Worm (Caenorhabditis elegans) whole organism, L1 larva: ENCODE measurements around the gene ZK154.4.

Experiments
- blmp-1 ChIP-seq: fragments of 150-350 bp; optimal IDR thresholded peaks from 2 replicates; lab custom pipeline; 2014; ENCODE audit warnings: missing biosample characterization, missing genetic modification characterization
- ceh-82 ChIP-seq, 3 experiments: fragments of 150-350 bp in 1 of 3; sonication (generic microtip) in 2 of 3; optimal IDR thresholded peaks; 2 replicates each; lab custom pipeline; 2014 to 2017; ENCODE audit warnings: missing biosample characterization in 3 of 3, missing genetic modification characterization in 3 of 3
- ceh-88 ChIP-seq: fragments of 200-800 bp; sonication (Bioruptor generic); IDR thresholded peaks from 2 replicates; pipeline ENCODE4 v1.3.6; 2022; ENCODE audit warnings: missing genetic modification characterization, missing compliant biosample characterization
- ces-1 ChIP-seq: fragments of 150-350 bp; optimal IDR thresholded peaks from 2 replicates; lab custom pipeline; 2014; ENCODE audit warnings: missing biosample characterization, missing genetic modification reagents, missing genetic modification characterization
- efl-1 ChIP-seq, 4 experiments: fragments of 150-350 bp; optimal IDR thresholded peaks in 3 of 4; peaks in 1 of 4; 1 replicate in 1 of 4; 2 replicates in 3 of 4; lab custom pipeline; 2014; ENCODE audit warnings: missing biosample characterization in 2 of 4, missing genetic modification characterization in 2 of 4, missing genetic modification reagents in 2 of 4
- elt-2 ChIP-seq: sonication (generic microtip); optimal IDR thresholded peaks from 2 replicates; lab custom pipeline; 2016; ENCODE audit warnings: missing genetic modification characterization, mild to moderate bottlenecking, inconsistent platforms, missing compliant biosample characterization, missing genetic modification reagents
- elt-3 ChIP-seq, 6 experiments: fragments of 150-350 bp in 1 of 6; sonication (generic microtip); optimal IDR thresholded peaks; 2 replicates each; lab custom pipeline; 2017 to 2018; ENCODE audit warnings: missing biosample characterization in 6 of 6, missing genetic modification characterization in 6 of 6, inconsistent platforms in 1 of 6
- fos-1 ChIP-seq: fragments of 150-350 bp; optimal IDR thresholded peaks from 2 replicates; lab custom pipeline; 2014; ENCODE audit warnings: missing biosample characterization, missing genetic modification characterization
- grh-1 ChIP-seq: fragments of 200-800 bp; sonication (Bioruptor generic); IDR thresholded peaks from 2 replicates; pipeline ENCODE4 v1.3.6; 2022; ENCODE audit warnings: missing genetic modification reagents, missing genetic modification characterization, missing compliant biosample characterization
- hlh-17 ChIP-seq: fragments of 200-800 bp; sonication (Bioruptor generic); optimal IDR thresholded peaks from 2 replicates; lab custom pipeline; 2018; ENCODE audit warnings: missing genetic modification characterization, mild to moderate bottlenecking, missing compliant biosample characterization, moderate library complexity, borderline replicate concordance
- hlh-4 ChIP-seq: sonication (generic microtip); optimal IDR thresholded peaks from 2 replicates; lab custom pipeline; 2016; ENCODE audit warnings: mild to moderate bottlenecking, missing genetic modification characterization, missing compliant biosample characterization
- hpl-2 ChIP-seq: fragments of 150-350 bp; optimal IDR thresholded peaks from 2 replicates; lab custom pipeline; 2014; ENCODE audit warnings: missing biosample characterization, missing genetic modification reagents, missing genetic modification characterization
- isw-1 ChIP-seq: fragments of 200-800 bp; sonication (Bioruptor generic); IDR thresholded peaks from 2 replicates; pipeline ENCODE4 v1.3.6; 2022; ENCODE audit warnings: missing genetic modification characterization, missing compliant biosample characterization
- jun-1 ChIP-seq: fragments of 150-350 bp; optimal IDR thresholded peaks from 2 replicates; lab custom pipeline; 2014; ENCODE audit warnings: missing biosample characterization, missing genetic modification reagents, missing genetic modification characterization
- nhr-11 ChIP-seq: fragments of 150-350 bp; optimal IDR thresholded peaks from 2 replicates; lab custom pipeline; 2014; ENCODE audit warnings: missing biosample characterization, missing genetic modification characterization
- nhr-19 ChIP-seq: fragments of 200-800 bp; sonication (Bioruptor generic); conservative IDR thresholded peaks from 2 replicates; pipeline ENCODE4 v1.3.6; 2022; ENCODE audit warnings: missing genetic modification characterization, missing compliant biosample characterization
- nhr-20 ChIP-seq: sonication (generic microtip); optimal IDR thresholded peaks from 2 replicates; lab custom pipeline; 2016; ENCODE audit warnings: mild to moderate bottlenecking, missing genetic modification characterization, missing compliant biosample characterization
- nhr-47 ChIP-seq: sonication (generic microtip); optimal IDR thresholded peaks from 2 replicates; lab custom pipeline; 2016; ENCODE audit warnings: mild to moderate bottlenecking, missing genetic modification characterization, moderate library complexity, missing compliant biosample characterization
- nhr-77 ChIP-seq: fragments of 150-350 bp; optimal IDR thresholded peaks from 2 replicates; lab custom pipeline; 2014; ENCODE audit warnings: missing biosample characterization, missing genetic modification characterization
- pag-3 ChIP-seq: sonication (generic microtip); optimal IDR thresholded peaks from 2 replicates; lab custom pipeline; 2017; ENCODE audit warnings: missing genetic modification characterization, mild to moderate bottlenecking, missing compliant biosample characterization, antibody characterized with exemption, borderline replicate concordance; ENCODE audit not compliant: insufficient read depth
- snpc-4 ChIP-seq: fragments of 150-350 bp; optimal IDR thresholded peaks from 2 replicates; lab custom pipeline; 2014; ENCODE audit warnings: missing biosample characterization, missing genetic modification characterization
- tbx-2 ChIP-seq: sonication (generic microtip); optimal IDR thresholded peaks from 2 replicates; lab custom pipeline; 2016; ENCODE audit warnings: missing genetic modification characterization, missing compliant biosample characterization
- unc-30 ChIP-seq: sonication (generic microtip); optimal IDR thresholded peaks from 2 replicates; lab custom pipeline; 2017; ENCODE audit warnings: missing biosample characterization, missing genetic modification characterization

The ZK154.4 gene

DNA sequence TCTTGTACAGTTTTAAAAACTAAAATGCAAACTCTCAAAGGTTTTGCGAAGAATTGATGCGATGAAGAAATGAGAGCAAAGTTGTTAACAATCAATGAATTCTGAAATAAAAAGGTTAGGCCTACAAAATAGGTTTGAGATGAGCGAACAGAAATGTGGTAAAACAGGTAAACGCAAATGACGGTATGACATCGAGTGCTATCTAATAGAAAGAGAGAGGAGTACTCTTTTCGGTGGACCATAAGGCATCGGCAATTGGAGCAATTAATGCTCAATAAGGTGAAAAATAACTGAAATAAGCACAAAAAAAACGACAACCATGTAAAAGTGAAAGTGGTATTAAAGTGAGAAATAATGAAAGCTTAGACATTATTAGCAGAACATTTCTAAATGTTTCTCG, 46.0 kb downstream of the ZK154.4 start, which contains the start of gene set-12:
Gene set-12 (minus strand): TSS at position 101 of the 400 bp plus-strand sequence.
- TF ChIP-seq hlh-4 (no peak), elt-2 (tag; lab: Kevin White, UChicago) (no peak), jun-1 (tag; lab: Kevin White, UChicago) (no peak), tbx-2 (tag; lab: Kevin White, UChicago) (no peak), ces-1 (GFP tag; lab: Kevin White, UChicago) (no peak), hlh-17 (no peak), efl-1 (optimal IDR thresholded peaks at IDR 0.05; lab: Kevin White, UChicago) (no peak), efl-1 (GFP tag; optimal IDR thresholded peaks at IDR 0.05 in 1 of 2; lab: Kevin White, UChicago) (no peak), nhr-19 (GFP tag; lab: Robert Waterston, UW) (no peak), nhr-11 (tag; lab: Kevin White, UChicago) (no peak), fos-1 (tag; lab: Kevin White, UChicago) (no peak), isw-1 (GFP tag; lab: Robert Waterston, UW) (no peak), snpc-4 (tag; lab: Kevin White, UChicago) (no peak), nhr-77 (no peak), ceh-88 (GFP tag; lab: Robert Waterston, UW) (no peak), blmp-1 (tag; lab: Kevin White, UChicago) (no peak)

- TF ChIP-seq nhr-47 (tag; lab: Kevin White, UChicago) (no peak), grh-1 (GFP tag; lab: Robert Waterston, UW) (no peak), pag-3 (tag; lab: Kevin White, UChicago) (no peak), hlh-4 (no peak), ceh-82 (tag; optimal IDR thresholded peaks at IDR 0.05; lab: Kevin White, UChicago) (no peak), nhr-20 (tag; lab: Kevin White, UChicago) (no peak), hpl-2 (GFP tag; lab: Kevin White, UChicago) (no peak)
These were observed 48.6 kb downstream of the ZK154.4 start for ce11 chrX:7733571-7733970.

DNA sequence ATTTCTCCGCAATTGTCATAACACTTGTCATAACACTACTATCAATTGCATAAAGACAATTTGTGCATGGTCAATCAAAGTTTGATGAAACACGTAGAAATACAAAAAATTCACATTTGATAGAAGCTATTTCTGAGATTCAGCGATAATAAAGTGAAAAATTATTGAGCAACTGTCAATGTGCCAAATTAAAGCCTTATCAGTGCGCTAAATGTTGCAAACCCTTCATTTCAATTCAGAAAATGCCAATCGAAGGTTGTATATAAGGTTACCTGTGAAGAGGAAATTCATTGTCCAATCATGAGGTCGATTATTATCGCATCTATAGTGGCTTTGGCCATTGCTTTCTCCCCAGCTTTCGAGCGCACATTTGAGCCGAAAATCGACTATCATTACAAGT, 54.6 kb downstream of the ZK154.4 start, which contains the start of gene vit-1:
Gene vit-1 (plus strand): TSS at position 289 of the 400 bp plus-strand sequence.
- TF ChIP-seq elt-3 (tag; optimal IDR thresholded peaks at IDR 0.05; lab: Kevin White, UChicago): no peak
- no peak for TF ChIP-seq unc-30 (tag; lab: Kevin White, UChicago)
